Worm (Caenorhabditis elegans) whole organism, L4/young adult: Measurements from ENCODE around the gene srg-30.

Experiments used
- W03F9.2 ChIP-seq: fragments of 150-350 bp; optimal IDR thresholded peaks from 2 replicates; lab custom pipeline; 2014; ENCODE audit warnings: missing biosample characterization, missing genetic modification characterization
- dao-5 ChIP-seq: sonication (generic microtip); optimal IDR thresholded peaks from 2 replicates; lab custom pipeline; 2016; ENCODE audit warnings: missing genotype, missing genetic modification characterization, moderate library complexity, missing compliant biosample characterization
- him-1 ChIP-seq: sonication (generic microtip); optimal IDR thresholded peaks from 2 replicates; lab custom pipeline; 2016; ENCODE audit warnings: missing genotype, missing genetic modification reagents, missing genetic modification characterization, missing compliant biosample characterization

The srg-30 gene

DNA sequence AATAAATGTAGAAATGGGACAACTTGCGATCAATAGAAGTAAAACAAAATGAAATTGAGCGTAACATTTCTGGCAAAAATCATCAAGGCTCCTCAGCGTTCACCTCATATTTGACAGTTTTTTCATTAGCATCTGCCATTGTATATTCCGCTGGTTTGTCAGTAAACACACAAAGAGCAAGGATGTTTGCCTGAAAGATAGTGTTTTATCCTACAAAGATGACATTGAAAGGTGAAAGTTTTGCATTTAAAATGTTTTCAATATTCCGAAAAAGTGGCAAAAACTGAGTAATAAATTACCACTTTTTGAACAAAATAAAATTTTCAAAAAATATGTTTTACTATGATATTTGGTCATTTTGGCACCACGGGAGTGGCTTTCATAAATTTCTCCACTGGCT, 32.2 kb downstream of the srg-30 start:
- TF ChIP-seq W03F9.2 (no peak), him-1 (tag; lab: Kevin White, UChicago) (no peak), dao-5 (tag; lab: Kevin White, UChicago) (no peak)

DNA sequence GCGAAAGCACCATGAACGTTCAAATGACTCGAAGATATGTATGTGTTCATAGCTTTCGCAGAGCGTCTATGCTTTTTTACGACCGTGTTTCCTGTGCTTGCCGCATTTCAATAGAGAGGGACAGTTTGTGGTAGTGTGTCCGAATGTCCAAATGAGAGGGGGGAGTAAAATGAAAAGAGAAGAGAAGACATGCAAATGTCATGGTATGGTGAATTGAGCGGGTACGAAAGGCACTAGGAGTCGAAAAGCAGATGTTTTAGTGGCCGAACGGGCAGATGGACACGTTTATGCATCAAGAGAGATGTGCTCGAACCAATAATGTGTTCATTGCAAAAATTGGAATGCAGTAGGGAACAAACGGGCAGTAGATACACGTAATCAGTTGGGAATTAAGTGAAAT, 32.6 kb downstream of the srg-30 start:
- TF ChIP-seq W03F9.2 (no peak), dao-5 (tag; lab: Kevin White, UChicago) (no peak), him-1 (tag; lab: Kevin White, UChicago) (no peak)

DNA sequence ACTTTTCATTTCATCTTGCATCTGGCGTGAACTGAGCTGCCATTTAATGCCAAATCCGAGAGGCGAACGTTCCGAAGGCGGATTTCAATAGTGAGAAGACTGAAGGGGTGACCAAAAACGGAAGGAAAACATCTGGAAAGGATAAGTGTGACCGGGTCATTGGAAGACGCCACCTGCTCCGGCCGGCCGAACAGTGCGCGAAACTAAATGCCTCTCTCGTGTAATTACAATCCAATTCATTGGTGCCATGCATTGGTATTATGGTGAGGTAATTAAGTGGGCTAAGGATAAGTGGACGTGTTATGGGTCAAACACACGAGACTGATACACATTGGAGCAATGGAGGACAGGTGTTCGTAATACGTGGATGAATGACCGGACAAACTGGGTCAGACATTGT, 33.6 kb downstream of the srg-30 start:
- TF ChIP-seq him-1 (tag; lab: Kevin White, UChicago) (no peak), W03F9.2 (no peak), dao-5 (tag; lab: Kevin White, UChicago) (no peak)

DNA sequence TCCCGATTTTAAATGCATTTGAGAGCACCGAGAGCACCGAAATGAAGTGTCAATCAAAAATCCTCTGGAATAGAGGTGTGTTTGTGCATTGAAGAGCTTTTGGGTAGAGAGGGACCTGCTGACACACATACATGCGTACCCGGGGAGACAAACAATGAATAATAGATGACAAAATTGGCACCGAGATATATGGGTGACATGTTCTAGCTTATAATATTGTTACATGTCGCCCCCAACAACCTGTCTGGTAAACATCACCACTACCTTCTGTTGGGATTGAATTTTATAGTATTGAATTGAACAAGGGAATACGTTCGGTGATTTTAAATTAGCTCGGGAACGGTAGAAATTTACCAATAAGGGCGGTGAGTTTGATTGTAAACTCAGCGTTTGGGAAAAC, 34.4 kb downstream of the srg-30 start:
- TF ChIP-seq W03F9.2 (no peak), him-1 (tag; lab: Kevin White, UChicago) (no peak)

DNA sequence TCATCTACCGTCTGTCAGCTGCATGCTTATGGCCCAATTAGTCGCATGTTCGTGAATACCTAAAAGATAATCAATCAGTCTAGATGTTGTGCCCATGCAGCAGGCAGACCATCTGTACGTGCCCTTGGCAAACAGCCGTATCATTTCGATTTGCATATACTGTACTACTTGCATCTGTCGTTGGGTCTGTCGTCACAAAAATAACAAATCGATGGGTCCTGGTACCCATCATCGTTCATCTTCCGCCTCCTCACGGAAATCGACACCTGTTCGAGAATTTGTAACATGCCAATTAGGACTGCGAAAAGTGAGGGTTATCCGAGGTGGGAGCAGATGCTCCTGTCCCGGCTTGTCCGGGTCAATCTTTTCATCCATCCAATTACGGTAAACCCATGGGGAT, 34.9 kb downstream of the srg-30 start:
- no peak for TF ChIP-seq W03F9.2
- no peak for TF ChIP-seq dao-5 (tag; lab: Kevin White, UChicago)
- no peak for TF ChIP-seq him-1 (tag; lab: Kevin White, UChicago)

DNA sequence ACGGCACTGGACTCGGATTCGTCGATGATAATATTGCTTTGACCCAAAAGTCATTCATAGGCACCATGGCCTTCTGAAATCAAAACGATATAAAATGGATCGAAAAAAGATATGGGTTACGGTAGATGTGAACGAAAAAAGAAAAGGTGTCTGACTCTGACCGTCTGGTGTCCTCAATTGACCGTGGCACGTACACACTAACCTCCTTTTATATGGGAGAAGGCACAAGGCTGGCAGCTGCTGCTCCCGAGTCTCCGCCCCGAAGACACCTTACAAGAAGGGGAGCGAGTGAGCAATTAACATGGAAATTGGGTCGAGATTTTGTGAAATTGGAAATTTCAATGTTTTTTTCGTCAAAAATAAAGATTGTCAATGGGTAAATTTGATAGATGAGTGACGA, 36.6 kb downstream of the srg-30 start, which contains the start of gene egl-46:
Gene egl-46 (minus strand): TSS at position 73 of the 400 bp plus-strand sequence.
- TF ChIP-seq W03F9.2 (no peak), dao-5 (tag; lab: Kevin White, UChicago) (no peak), him-1 (tag; lab: Kevin White, UChicago) (no peak)

DNA sequence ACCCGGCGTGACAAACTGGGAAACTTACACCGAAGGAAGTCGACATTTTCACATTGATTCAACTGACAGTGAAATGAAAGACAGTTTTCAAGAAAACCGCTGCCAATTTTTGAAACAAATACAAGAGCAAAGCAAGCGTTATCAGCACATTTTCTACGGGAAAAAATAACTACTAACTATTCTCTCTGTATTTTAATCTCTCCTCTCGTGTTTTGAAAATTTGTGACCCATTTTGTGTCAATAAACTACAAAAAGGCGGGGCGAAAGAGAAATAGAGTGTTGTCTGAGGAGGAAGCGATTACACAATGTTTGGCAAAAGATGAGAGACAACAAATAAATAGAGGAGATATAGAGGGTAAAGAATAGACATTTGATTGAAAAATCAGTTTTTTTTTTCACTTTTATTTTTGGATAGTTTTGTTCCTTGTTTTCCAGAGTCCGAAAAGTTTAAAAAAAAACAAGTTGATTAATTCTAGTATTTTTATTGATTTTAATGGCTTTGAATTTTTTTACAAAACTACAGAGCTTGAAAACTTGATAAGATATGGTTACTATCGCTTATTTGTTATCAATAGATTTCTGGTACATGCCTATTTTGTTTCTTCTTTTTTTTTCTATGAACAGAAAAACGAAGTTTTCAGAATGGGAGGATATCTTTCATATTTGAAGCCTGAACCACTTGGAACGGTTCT, 41.8 kb downstream of the srg-30 start, which contains the start of gene cest-34:
Gene cest-34 (plus strand): TSS at position 642 of the 692 bp plus-strand sequence.
- TF ChIP-seq dao-5 (tag; lab: Kevin White, UChicago), result no peak
- TF ChIP-seq W03F9.2, result no peak
- TF ChIP-seq him-1 (tag; lab: Kevin White, UChicago), result no peak

DNA sequence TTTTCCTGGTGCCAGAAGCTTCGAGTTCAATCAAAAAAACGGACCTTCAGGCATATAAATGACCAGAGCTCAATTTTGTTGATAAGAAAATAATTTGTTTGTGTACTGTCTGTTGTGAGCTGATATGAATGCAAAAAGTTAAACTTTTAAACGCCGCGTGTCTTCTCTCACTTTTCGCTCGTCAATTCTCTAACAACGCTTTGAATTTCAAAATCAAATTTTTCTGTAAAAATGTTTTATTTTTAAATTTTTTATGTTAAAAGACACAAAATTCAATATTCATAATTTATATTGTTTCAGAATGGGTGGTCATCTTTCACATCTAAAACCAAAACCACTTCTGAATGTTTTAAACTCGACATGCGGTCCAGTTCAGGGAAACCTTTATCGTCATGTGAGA, 44.2 kb downstream of the srg-30 start, which contains the start of gene cest-31:
Gene cest-31 (plus strand): TSS at position 301 of the 400 bp plus-strand sequence.
- TF ChIP-seq him-1 (tag; lab: Kevin White, UChicago) (no peak), dao-5 (tag; lab: Kevin White, UChicago) (no peak), W03F9.2 (no peak)

DNA sequence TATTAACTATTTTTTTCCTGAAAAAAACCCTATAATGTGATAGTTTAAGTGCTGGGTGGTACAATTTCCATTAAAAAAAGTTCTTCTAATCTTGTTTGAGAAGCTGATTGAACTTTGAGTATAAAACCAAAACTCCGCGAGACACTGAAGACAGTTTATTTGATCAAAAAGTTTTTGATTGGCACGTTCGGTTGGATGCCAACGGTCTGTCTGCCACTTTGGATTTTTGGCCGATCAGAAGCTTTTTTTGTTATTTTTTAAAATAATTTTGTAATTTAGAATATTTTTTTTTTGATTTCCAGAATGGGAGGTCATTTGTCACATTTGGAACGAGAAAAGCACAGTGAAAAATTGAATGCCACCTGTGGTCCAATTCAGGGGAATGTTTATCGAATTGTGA, 48.6 kb downstream of the srg-30 start, which contains the start of gene cest-28:
Gene cest-28 (plus strand): TSS at position 301 of the 400 bp plus-strand sequence.
- TF ChIP-seq W03F9.2 (no peak), dao-5 (tag; lab: Kevin White, UChicago) (no peak)

DNA sequence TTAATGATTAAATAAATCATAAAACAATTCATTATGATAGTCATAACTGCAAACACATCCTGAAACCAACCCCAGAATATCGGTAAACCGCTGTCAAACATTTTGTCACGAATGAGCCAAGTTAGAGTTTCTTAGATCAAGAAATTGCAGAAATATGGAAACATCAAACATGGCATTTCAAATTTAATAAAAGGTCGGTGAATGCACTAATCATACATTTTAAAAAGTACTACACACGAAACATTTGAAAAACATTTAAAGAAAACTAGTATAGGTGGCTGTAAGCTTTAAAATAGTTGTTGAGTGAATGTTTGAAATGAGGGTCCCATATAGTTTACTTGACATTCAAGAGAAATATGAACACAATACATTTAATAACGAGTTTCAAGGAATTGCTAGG, 49.4 kb downstream of the srg-30 start, which contains the start of gene str-180:
Gene str-180 (minus strand): TSS at position 101 of the 400 bp plus-strand sequence.
- TF ChIP-seq dao-5 (tag; lab: Kevin White, UChicago) (no peak), W03F9.2 (no peak), him-1 (tag; lab: Kevin White, UChicago) (no peak)
